Worm (Caenorhabditis elegans) whole organism, young adult: Measurements from ENCODE around the gene Y54G9A.5.
A peak's percentile ranks its signal among the peaks of the same experiment; 100 is the strongest.

Source experiments
- B0019.2 ChIP-seq: fragments of 200-800 bp; sonication (Bioruptor generic); conservative IDR thresholded peaks from 2 replicates; pipeline ENCODE4 v1.3.6; 2022; ENCODE audit warnings: missing genetic modification reagents, missing genetic modification characterization, missing compliant biosample characterization
- B0261.1 ChIP-seq: sonication (generic microtip); optimal IDR thresholded peaks from 2 replicates; lab custom pipeline; 2016; ENCODE audit warnings: mild to moderate bottlenecking, missing genetic modification characterization, moderate library complexity, missing compliant biosample characterization
- D2030.7 ChIP-seq: fragments of 200-800 bp; sonication (Bioruptor generic); IDR thresholded peaks from 2 replicates; pipeline ENCODE4 v1.3.6; 2022; ENCODE audit warnings: missing genetic modification reagents, missing genetic modification characterization, missing compliant biosample characterization
- F10E7.11 ChIP-seq: sonication (generic microtip); optimal IDR thresholded peaks from 2 replicates; lab custom pipeline; 2017; ENCODE audit warnings: mild to moderate bottlenecking, missing genetic modification characterization, moderate library complexity, missing compliant biosample characterization
- F37B4.10 ChIP-seq: fragments of 200-800 bp; sonication (Bioruptor generic); IDR thresholded peaks from 2 replicates; pipeline ENCODE4 v1.3.6; 2022; ENCODE audit warnings: missing genetic modification characterization, missing compliant biosample characterization
- F57A8.1 ChIP-seq: fragments of 200-800 bp; sonication (Bioruptor generic); optimal IDR thresholded peaks from 2 replicates; lab custom pipeline; 2018; ENCODE audit warnings: mild to moderate bottlenecking, missing genetic modification characterization, moderate library complexity, missing compliant biosample characterization
- K11D2.4 ChIP-seq: fragments of 200-800 bp; sonication (Bioruptor generic); IDR thresholded peaks from 2 replicates; pipeline ENCODE4 v1.3.6; 2022; ENCODE audit warnings: missing genetic modification reagents, missing genetic modification characterization, missing compliant biosample characterization
- K12H6.12 ChIP-seq: fragments of 200-800 bp; sonication (Bioruptor generic); optimal IDR thresholded peaks from 2 replicates; lab custom pipeline; 2018; ENCODE audit warnings: mild to moderate bottlenecking, missing genetic modification characterization, missing compliant biosample characterization
- T07F8.4 ChIP-seq: sonication (generic microtip); optimal IDR thresholded peaks from 2 replicates; lab custom pipeline; 2016; ENCODE audit warnings: mild to moderate bottlenecking, missing genetic modification characterization, moderate library complexity, missing compliant biosample characterization
- Y56A3A.18 ChIP-seq: fragments of 200-800 bp; sonication (Bioruptor generic); IDR thresholded peaks from 2 replicates; pipeline ENCODE4 v1.3.6; 2022; ENCODE audit warnings: missing genetic modification reagents, missing genetic modification characterization, missing compliant biosample characterization
- Y67H2A.10 ChIP-seq: fragments of 200-800 bp; sonication (Bioruptor generic); conservative IDR thresholded peaks from 2 replicates; pipeline ENCODE4 v1.3.6; 2022; ENCODE audit warnings: missing genetic modification reagents, missing genetic modification characterization, missing compliant biosample characterization
- akir-1 ChIP-seq: fragments of 200-800 bp; sonication (Bioruptor generic); optimal IDR thresholded peaks from 2 replicates; lab custom pipeline; 2018; ENCODE audit warnings: mild to moderate bottlenecking, missing genetic modification characterization, moderate library complexity, missing compliant biosample characterization
- attf-3 ChIP-seq: fragments of 200-800 bp; sonication (Bioruptor generic); conservative IDR thresholded peaks from 2 replicates; pipeline ENCODE4 v1.3.6; 2022; ENCODE audit warnings: missing genetic modification reagents, missing genetic modification characterization, missing compliant biosample characterization
- cebp-1 ChIP-seq, 2 experiments: fragments of 200-800 bp in 1 of 2; sonication (Bioruptor generic) in 1 of 2; sonication (generic microtip) in 1 of 2; IDR thresholded peaks in 1 of 2; optimal IDR thresholded peaks in 1 of 2; 2 replicates each; pipeline versions ENCODE4 v1.3.6 to Lab custom; 2017 to 2022; ENCODE audit warnings: missing compliant biosample characterization in 2 of 2, missing genetic modification characterization in 2 of 2, mild to moderate bottlenecking in 1 of 2, missing genetic modification reagents in 1 of 2, moderate library complexity in 1 of 2
- ceh-40 ChIP-seq: fragments of 200-800 bp; sonication (Bioruptor generic); IDR thresholded peaks from 2 replicates; pipeline ENCODE4 v1.3.6; 2022; ENCODE audit warnings: missing genetic modification characterization, missing compliant biosample characterization
- ceh-58 ChIP-seq: fragments of 200-800 bp; sonication (Bioruptor generic); IDR thresholded peaks from 2 replicates; pipeline ENCODE4 v1.3.6; 2022; ENCODE audit warnings: missing genetic modification characterization, missing compliant biosample characterization
- ceh-91 ChIP-seq: fragments of 200-800 bp; sonication (Bioruptor generic); IDR thresholded peaks from 2 replicates; pipeline ENCODE4 v1.3.6; 2022; ENCODE audit warnings: missing genetic modification reagents, missing genetic modification characterization, missing compliant biosample characterization
- chd-7 ChIP-seq: sonication (generic microtip); optimal IDR thresholded peaks from 2 replicates; lab custom pipeline; 2016; ENCODE audit warnings: mild to moderate bottlenecking, missing genetic modification characterization, moderate library complexity, missing compliant biosample characterization
- dox-1 ChIP-seq: fragments of 200-800 bp; sonication (Bioruptor generic); IDR thresholded peaks from 2 replicates; pipeline ENCODE4 v1.3.6; 2022; ENCODE audit warnings: missing genetic modification reagents, missing genetic modification characterization, missing compliant biosample characterization
- dpl-1 ChIP-seq: fragments of 150-350 bp; optimal IDR thresholded peaks from 2 replicates; lab custom pipeline; 2014; ENCODE audit warnings: missing biosample characterization, missing genetic modification reagents, missing genetic modification characterization
- egrh-3 ChIP-seq: fragments of 200-800 bp; sonication (Bioruptor generic); IDR thresholded peaks from 2 replicates; pipeline ENCODE4 v1.3.6; 2022; ENCODE audit warnings: missing genetic modification reagents, missing genetic modification characterization, missing compliant biosample characterization
- fkh-3 ChIP-seq: sonication (generic microtip); optimal IDR thresholded peaks from 2 replicates; lab custom pipeline; 2016; ENCODE audit warnings: mild to moderate bottlenecking, missing genetic modification characterization, missing compliant biosample characterization
- hmg-1.2 ChIP-seq: fragments of 200-800 bp; sonication (Bioruptor generic); IDR thresholded peaks from 2 replicates; pipeline ENCODE4 v1.3.6; 2022; ENCODE audit warnings: missing genetic modification reagents, missing genetic modification characterization, missing compliant biosample characterization
- lin-26 ChIP-seq: fragments of 200-800 bp; sonication (Bioruptor generic); IDR thresholded peaks from 2 replicates; pipeline ENCODE4 v1.3.6; 2022; ENCODE audit warnings: missing genetic modification reagents, missing genetic modification characterization, missing compliant biosample characterization
- lin-54 ChIP-seq: fragments of 200-800 bp; sonication (Bioruptor generic); optimal IDR thresholded peaks from 2 replicates; lab custom pipeline; 2018; ENCODE audit warnings: mild to moderate bottlenecking, missing genetic modification characterization, missing compliant biosample characterization
- madf-8 ChIP-seq: fragments of 200-800 bp; sonication (Bioruptor generic); conservative IDR thresholded peaks from 2 replicates; pipeline ENCODE4 v1.3.6; 2022; ENCODE audit warnings: missing genetic modification reagents, missing genetic modification characterization, missing compliant biosample characterization
- nfya-1 ChIP-seq: sonication (generic microtip); optimal IDR thresholded peaks from 2 replicates; lab custom pipeline; 2017; ENCODE audit warnings: antibody characterized with exemption, missing compliant biosample characterization, missing genetic modification characterization, borderline replicate concordance; ENCODE audit not compliant: insufficient read depth
- nhr-80 ChIP-seq: sonication (generic microtip); optimal IDR thresholded peaks from 2 replicates; lab custom pipeline; 2016; ENCODE audit warnings: missing genetic modification characterization, missing compliant biosample characterization
- rcor-1 ChIP-seq: fragments of 200-800 bp; sonication (Bioruptor generic); IDR thresholded peaks from 2 replicates; pipeline ENCODE4 v1.3.6; 2022; ENCODE audit warnings: missing genetic modification reagents, missing genetic modification characterization, missing compliant biosample characterization
- repo-1 ChIP-seq: sonication (generic microtip); optimal IDR thresholded peaks from 2 replicates; lab custom pipeline; 2017; ENCODE audit warnings: mild to moderate bottlenecking, missing genetic modification characterization, missing compliant biosample characterization
- somi-1 ChIP-seq: fragments of 200-800 bp; sonication (Bioruptor generic); optimal IDR thresholded peaks from 2 replicates; lab custom pipeline; 2018; ENCODE audit warnings: mild to moderate bottlenecking, missing genetic modification characterization, missing compliant biosample characterization
- tlf-1 ChIP-seq: fragments of 200-800 bp; sonication (Bioruptor generic); optimal IDR thresholded peaks from 2 replicates; lab custom pipeline; 2018; ENCODE audit warnings: mild to moderate bottlenecking, missing genetic modification characterization, missing compliant biosample characterization
- zfh-2 ChIP-seq: fragments of 200-800 bp; sonication (Bioruptor generic); conservative IDR thresholded peaks from 2 replicates; pipeline ENCODE4 v1.3.6; 2022; ENCODE audit warnings: missing genetic modification reagents, missing genetic modification characterization, missing compliant biosample characterization
- ztf-18 ChIP-seq: sonication (generic microtip); optimal IDR thresholded peaks from 2 replicates; lab custom pipeline; 2016; ENCODE audit warnings: missing genotype, mild to moderate bottlenecking, missing genetic modification characterization, missing compliant biosample characterization
- ztf-26 ChIP-seq: sonication (generic microtip); optimal IDR thresholded peaks from 2 replicates; lab custom pipeline; 2017; ENCODE audit warnings: missing genetic modification characterization, missing compliant biosample characterization
- ztf-28 ChIP-seq: fragments of 200-800 bp; sonication (Bioruptor generic); IDR thresholded peaks from 2 replicates; pipeline ENCODE4 v1.3.6; 2022; ENCODE audit warnings: missing genetic modification reagents, missing genetic modification characterization, missing compliant biosample characterization

The Y54G9A.5 gene

ce11 chrII:13722763-13723162 is at the start of gene Y54G9A.5 (continued):
- TF ChIP-seq ztf-18 (no peak), fkh-3 (no peak), D2030.7 (GFP tag; lab: Robert Waterston, UW) (peak; percentile 85), chd-7 (tag; lab: Kevin White, UChicago) (no peak), nhr-80 (tag; lab: Kevin White, UChicago) (no peak), zfh-2 (GFP tag; lab: Robert Waterston, UW) (no peak), hmg-1.2 (GFP tag; lab: Robert Waterston, UW) (peak; percentile 31; the same call in 1 of the 2 replicates), F57A8.1 (GFP tag; lab: Kevin White, UChicago) (no peak), Y56A3A.18 (GFP tag; lab: Robert Waterston, UW) (no peak), ceh-58 (no peak), lin-54 (peak; percentile 77), somi-1 (GFP tag; lab: Kevin White, UChicago) (no peak), ztf-28 (GFP tag; lab: Robert Waterston, UW) (peak; percentile 43; the same call in 1 of the 2 replicates), B0019.2 (GFP tag; lab: Robert Waterston, UW) (0 out of 2 replicates have a peak, but pooled peaks have one; percentile 34), madf-8 (GFP tag; lab: Robert Waterston, UW) (peak; percentile 63), akir-1 (GFP tag; lab: Kevin White, UChicago) (no peak), dpl-1 (GFP tag; lab: Kevin White, UChicago) (peak; percentile 66), Y67H2A.10 (GFP tag; lab: Robert Waterston, UW) (0 out of 2 replicates have a peak, but pooled peaks have one; percentile 40), ceh-40 (GFP tag; lab: Robert Waterston, UW) (no peak), F10E7.11 (tag; lab: Kevin White, UChicago) (no peak), rcor-1 (GFP tag; lab: Robert Waterston, UW) (no peak), repo-1 (tag; lab: Kevin White, UChicago) (no peak), ceh-91 (GFP tag; lab: Robert Waterston, UW) (peak; percentile 73), ztf-26 (tag; lab: Kevin White, UChicago) (no peak), T07F8.4 (no peak)
- TF ChIP-seq, all 124 proteins: peak for 28

- TF ChIP-seq tlf-1: no peak
- TF ChIP-seq B0261.1 (tag; lab: Kevin White, UChicago): no peak
- TF ChIP-seq K12H6.12 (tag; lab: Kevin White, UChicago): peak; percentile 24
- no peak for TF ChIP-seq nfya-1
- TF ChIP-seq attf-3: no peak
- 0 out of 2 replicates have a peak, but pooled peaks have one; percentile 4 for TF ChIP-seq dox-1 (GFP tag; lab: Robert Waterston, UW)
- no peak for TF ChIP-seq cebp-1 (GFP tag; IDR thresholded peaks at IDR 0.05; lab: Robert Waterston, UW)
- peak; percentile 21 for TF ChIP-seq cebp-1 (tag; optimal IDR thresholded peaks at IDR 0.05; lab: Kevin White, UChicago)
- TF ChIP-seq F37B4.10 (GFP tag; lab: Robert Waterston, UW): no peak
- TF ChIP-seq egrh-3: no peak
- peak; percentile 17 for TF ChIP-seq somi-1 (GFP tag; lab: Kevin White, UChicago)
- no peak for TF ChIP-seq K11D2.4 (GFP tag; lab: Robert Waterston, UW)
- TF ChIP-seq dpl-1 (GFP tag; lab: Kevin White, UChicago): no peak
- TF ChIP-seq ztf-26 (tag; lab: Kevin White, UChicago): peak; percentile 29
- no peak for TF ChIP-seq lin-26 (GFP tag; lab: Robert Waterston, UW)
- no peak for TF ChIP-seq ztf-18
Measured at ce11 chrII:13673605-13674193, 49.1 kb upstream of the Y54G9A.5 start.
